Worm (Caenorhabditis elegans) whole organism, L2 larva: ENCODE measurements around the gene W08F4.13.

ENCODE experiments used
- F13H6.1 ChIP-seq: sonication (generic microtip); optimal IDR thresholded peaks from 2 replicates; lab custom pipeline; 2016; ENCODE audit warnings: missing genetic modification characterization, missing compliant biosample characterization
- elt-3 ChIP-seq: sonication (generic microtip); optimal IDR thresholded peaks from 2 replicates; lab custom pipeline; 2017; ENCODE audit warnings: missing biosample characterization, missing genetic modification characterization
- lin-11 ChIP-seq: fragments of 150-350 bp; sonication (generic microtip); optimal IDR thresholded peaks from 2 replicates; lab custom pipeline; 2014; ENCODE audit warnings: missing biosample characterization, missing genetic modification characterization, inconsistent platforms, mixed read lengths
- nhr-23 ChIP-seq: fragments of 150-350 bp; optimal IDR thresholded peaks from 2 replicates; lab custom pipeline; 2014; ENCODE audit warnings: missing biosample characterization, missing genetic modification reagents, missing genetic modification characterization
- nhr-237 ChIP-seq: fragments of 150-350 bp; optimal IDR thresholded peaks from 2 replicates; lab custom pipeline; 2014; ENCODE audit warnings: missing biosample characterization, missing genetic modification characterization
- sem-4 ChIP-seq: fragments of 150-350 bp; optimal IDR thresholded peaks from 2 replicates; lab custom pipeline; 2014; ENCODE audit warnings: missing biosample characterization, missing genetic modification reagents, missing genetic modification characterization
- snpc-4 ChIP-seq: fragments of 150-350 bp; optimal IDR thresholded peaks from 2 replicates; lab custom pipeline; 2014; ENCODE audit warnings: missing biosample characterization, missing genetic modification characterization
- unc-39 ChIP-seq: fragments of 150-350 bp; optimal IDR thresholded peaks from 2 replicates; lab custom pipeline; 2014; ENCODE audit warnings: missing biosample characterization, missing genetic modification characterization
- unc-62 ChIP-seq: fragments of 150-350 bp; optimal IDR thresholded peaks from 2 replicates; lab custom pipeline; 2014; ENCODE audit warnings: missing biosample characterization, missing genetic modification reagents, missing genetic modification characterization
- ztf-4 ChIP-seq: fragments of 150-350 bp; optimal IDR thresholded peaks from 2 replicates; lab custom pipeline; 2014; ENCODE audit warnings: missing biosample characterization, missing genetic modification characterization

- TF ChIP-seq elt-3 (tag; lab: Kevin White, UChicago) (no peak), sem-4 (tag; lab: Kevin White, UChicago) (no peak), unc-62 (GFP tag; lab: Kevin White, UChicago) (no peak), lin-11 (tag; lab: Kevin White, UChicago) (no peak), snpc-4 (tag; lab: Kevin White, UChicago) (no peak), unc-39 (tag; lab: Kevin White, UChicago) (no peak), ztf-4 (tag; lab: Kevin White, UChicago) (no peak), nhr-23 (no peak), F13H6.1 (no peak), nhr-237 (tag; lab: Kevin White, UChicago) (no peak)
Measured at ce11 chrII:582649-583048, 1.9 kb upstream of the W08F4.13 start, which contains the start of gene fbxb-14.
